Worm (Caenorhabditis elegans) whole organism, L1 larva: ENCODE measurements around the gene rla-2.

Experiments used
- elt-3 ChIP-seq, 6 experiments: fragments of 150-350 bp in 1 of 6; sonication (generic microtip); optimal IDR thresholded peaks; 2 replicates each; lab custom pipeline; 2017 to 2018; ENCODE audit warnings: missing biosample characterization in 6 of 6, missing genetic modification characterization in 6 of 6, inconsistent platforms in 1 of 6
- swsn-7 ChIP-seq: sonication (generic microtip); optimal IDR thresholded peaks from 2 replicates; lab custom pipeline; 2016; ENCODE audit warnings: missing genetic modification characterization, missing compliant biosample characterization

DNA sequence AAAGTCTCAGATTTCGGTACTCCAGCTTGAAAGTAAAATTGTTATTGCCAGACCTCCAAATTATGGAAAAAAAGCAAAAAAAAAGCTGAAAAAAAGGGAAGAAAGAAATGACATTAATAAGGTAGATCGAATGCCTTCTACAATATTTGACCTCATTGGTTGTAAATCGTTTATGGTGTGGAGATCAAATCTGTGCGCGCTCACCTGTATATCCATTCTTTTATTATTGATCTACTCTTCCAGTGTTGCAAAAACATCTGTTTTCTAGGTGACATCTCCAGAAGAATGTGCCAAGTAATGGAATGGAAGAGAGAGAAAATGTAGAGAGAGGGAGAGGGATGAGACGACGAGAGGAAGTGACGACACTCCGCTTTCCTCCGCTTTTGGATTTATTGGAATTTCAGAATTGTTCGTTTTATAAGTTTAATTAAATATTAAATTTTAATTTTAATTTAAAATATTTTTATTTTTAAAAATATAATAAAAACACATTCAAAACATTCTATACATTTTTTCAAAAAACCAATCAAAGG, 45.7 kb upstream of the rla-2 start, which contains the start of the genes pik-1 and aptf-2:
- TF ChIP-seq swsn-7 (tag; lab: Kevin White, UChicago): no peak
- TF ChIP-seq elt-3 (tag; optimal IDR thresholded peaks at IDR 0.05; lab: Kevin White, UChicago): no peak
